Fruit fly (Drosophila melanogaster): ENCODE data around the gene CG9692.
A peak's percentile ranks its signal among the peaks of the same experiment; 100 is the strongest.

CG9692 gene

dm6 chr3L:16659959-16660870 lies 44.6 kb upstream of the CG9692 start (continued):
- TF ChIP-seq sr (GFP tag; IDR thresholded peaks at IDR 0.05) (peak; percentile 77; the same call in 2 of the 3 replicates), Lim3 (GFP tag; IDR thresholded peaks at IDR 0.05) (peak; percentile 80), cato (GFP tag; optimal IDR thresholded peaks at IDR 0.05; ENCODE audit: borderline replicate concordance) (peak; percentile 93), nmo (GFP tag; optimal IDR thresholded peaks at IDR 0.05) (peak; percentile 99), sima (GFP tag; optimal IDR thresholded peaks at IDR 0.05) (peak; percentile 69), CG12744 (GFP tag; optimal IDR thresholded peaks at IDR 0.05) (peak; percentile 82), CG18619 (GFP tag; optimal IDR thresholded peaks at IDR 0.05) (peak; percentile 98), ara (GFP tag; IDR thresholded peaks at IDR 0.05) (peak; percentile 92), Eip74EF (GFP tag; optimal IDR thresholded peaks at IDR 0.05) (peak in 1 of 2 experiments; percentile 98), ab (GFP tag; optimal IDR thresholded peaks at IDR 0.05) (peak; percentile 68), CG13775 (GFP tag; optimal IDR thresholded peaks at IDR 0.05) (peak; percentile 97), vvl (GFP tag; IDR thresholded peaks at IDR 0.05) (peak; percentile 96), dati (GFP tag; IDR thresholded peaks at IDR 0.05) (peak; percentile 52; the same call in 1 of the 2 replicates), CG15696 (tag; optimal IDR thresholded peaks at IDR 0.05) (peak; percentile 83), CG13123 (GFP tag; optimal IDR thresholded peaks at IDR 0.05) (peak; percentile 88), CG14441 (GFP tag; IDR thresholded peaks at IDR 0.05) (peak; percentile 95), CG31388 (GFP tag; optimal IDR thresholded peaks at IDR 0.05) (peak; percentile 91), CG10959 (GFP tag; IDR thresholded peaks at IDR 0.05) (peak; percentile 84), CG8281 (tag; optimal IDR thresholded peaks at IDR 0.05) (peak; percentile 90), CG17186 (GFP tag; optimal IDR thresholded peaks at IDR 0.05) (peak; percentile 81), cas (GFP tag; IDR thresholded peaks at IDR 0.05) (peak; percentile 81), CG11456 (GFP tag; IDR thresholded peaks at IDR 0.05) (peak; percentile 95), CG10366 (GFP tag; IDR thresholded peaks at IDR 0.05) (peak; percentile 93), ap (GFP tag; IDR thresholded peaks at IDR 0.05) (peak; percentile 90), Hmr (GFP tag; optimal IDR thresholded peaks at IDR 0.05) (peak; percentile 98), Med (GFP tag) (peak; percentile 98), CG15601 (tag; optimal IDR thresholded peaks at IDR 0.05) (peak; percentile 96), CG11504 (tag; optimal IDR thresholded peaks at IDR 0.05) (peak; percentile 98), tap (tag; optimal IDR thresholded peaks at IDR 0.05) (peak; percentile 95), ttk (GFP tag; IDR thresholded peaks at IDR 0.05) (peak; percentile 93), onecut (GFP tag; IDR thresholded peaks at IDR 0.05) (peak; percentile 98), phol (tag; optimal IDR thresholded peaks at IDR 0.05) (peak; percentile 98), Hr78 (GFP tag; optimal IDR thresholded peaks at IDR 0.05) (peak in 1 of 2 experiments; percentile 89), Ssrp (tag; optimal IDR thresholded peaks at IDR 0.05) (peak; percentile 97), gem (tag; optimal IDR thresholded peaks at IDR 0.05) (peak; percentile 99), CG11560 (tag; IDR thresholded peaks at IDR 0.05) (peak; percentile 87), Max (GFP tag; optimal IDR thresholded peaks at IDR 0.05) (peak; percentile 98), Mrtf (GFP tag; IDR thresholded peaks at IDR 0.05) (peak; percentile 91), CG11093 (GFP tag; IDR thresholded peaks at IDR 0.05) (peak; percentile 95), nau (GFP tag; optimal IDR thresholded peaks at IDR 0.05) (peak; percentile 97), trh (GFP tag; optimal IDR thresholded peaks at IDR 0.05) (peak; percentile 93), D19B (GFP tag; optimal IDR thresholded peaks at IDR 0.05) (peak; percentile 91), CG13296 (GFP tag; optimal IDR thresholded peaks at IDR 0.05) (peak; percentile 97), ro (GFP tag; IDR thresholded peaks at IDR 0.05) (peak; percentile 82), Hr3 (GFP tag; optimal IDR thresholded peaks at IDR 0.05) (peak; percentile 96), Dp (GFP tag; optimal IDR thresholded peaks at IDR 0.05) (no peak), CG7357 (GFP tag; IDR thresholded peaks at IDR 0.05) (peak; percentile 90), CG15269 (tag; optimal IDR thresholded peaks at IDR 0.05) (peak; percentile 97)

Data from whole organism, embryonic.